Worm (Caenorhabditis elegans): ENCODE results near the gene srh-27.

DNA sequence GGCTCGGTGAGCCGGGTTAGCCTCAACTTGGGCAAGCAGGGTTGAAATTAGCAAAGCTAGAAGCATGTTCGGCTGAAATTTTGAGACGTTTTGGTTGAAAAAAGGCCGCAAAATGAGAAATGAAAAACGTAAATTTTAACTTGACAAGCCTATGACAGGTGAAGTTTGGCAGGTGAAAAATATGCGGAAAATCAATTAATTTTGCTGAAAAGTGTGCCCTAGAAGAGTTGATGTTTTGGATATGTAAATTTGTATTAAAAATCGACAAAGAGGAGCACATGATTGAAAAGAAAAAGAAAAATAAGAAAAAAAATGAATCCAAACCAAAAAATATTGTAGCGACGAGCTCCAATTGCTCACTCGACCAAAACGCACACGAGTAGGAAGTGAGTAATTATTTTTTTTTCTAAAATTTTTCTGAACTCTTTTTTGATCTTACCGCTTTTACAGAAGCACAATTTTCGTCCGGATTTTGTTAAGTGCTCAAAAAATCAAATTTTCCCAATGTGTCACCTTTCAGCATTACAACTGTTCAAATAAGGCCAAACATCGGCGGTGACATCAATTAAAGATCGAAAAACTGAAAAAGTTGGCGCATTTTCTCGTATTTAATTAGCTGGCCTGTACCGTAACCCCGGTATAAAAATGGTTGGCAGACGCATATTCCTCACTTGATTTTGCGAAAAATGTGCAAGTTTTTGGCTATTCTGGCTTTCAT, 23.0 kb downstream of the srh-27 start, which contains the start of the genes F15A4.5 and phat-8:
- TF ChIP-seq pbrm-1 (GFP tag; IDR thresholded peaks at IDR 0.05): no peak
- TF ChIP-seq madf-8 (GFP tag; conservative IDR thresholded peaks at IDR 0.05): no peak
- TF ChIP-seq nfya-1 (tag; optimal IDR thresholded peaks at IDR 0.05; ENCODE audit: borderline replicate concordance, insufficient read depth): no peak
- TF ChIP-seq aptf-2 (GFP tag; conservative IDR thresholded peaks at IDR 0.05): no peak

Measured in whole organism, young adult.